Worm (Caenorhabditis elegans) whole organism, L1 larva: ENCODE results near the gene ugt-9.

Experiments
- C16A3.4 ChIP-seq: fragments of 150-350 bp; optimal IDR thresholded peaks from 2 replicates; lab custom pipeline; 2014; ENCODE audit warnings: missing biosample characterization, missing genetic modification characterization
- F16B12.6 ChIP-seq: fragments of 150-350 bp; optimal IDR thresholded peaks from 2 replicates; lab custom pipeline; 2014; ENCODE audit warnings: missing biosample characterization, missing genetic modification characterization
- Y116A8C.19 ChIP-seq: sonication (generic microtip); optimal IDR thresholded peaks from 2 replicates; lab custom pipeline; 2016; ENCODE audit warnings: missing compliant biosample characterization, missing genetic modification characterization, borderline replicate concordance
- alr-1 ChIP-seq: fragments of 200-800 bp; sonication (Bioruptor generic); optimal IDR thresholded peaks from 2 replicates; lab custom pipeline; 2018; ENCODE audit warnings: borderline replicate concordance, mild to moderate bottlenecking, missing genetic modification characterization, missing compliant biosample characterization
- ama-1 ChIP-seq: fragments of 150-350 bp; optimal IDR thresholded peaks from 2 replicates; lab custom pipeline; 2014
- blmp-1 ChIP-seq: fragments of 150-350 bp; optimal IDR thresholded peaks from 2 replicates; lab custom pipeline; 2014; ENCODE audit warnings: missing biosample characterization, missing genetic modification characterization
- ceh-82 ChIP-seq, 3 experiments: fragments of 150-350 bp in 1 of 3; sonication (generic microtip) in 2 of 3; optimal IDR thresholded peaks; 2 replicates each; lab custom pipeline; 2014 to 2017; ENCODE audit warnings: missing biosample characterization in 3 of 3, missing genetic modification characterization in 3 of 3
- ceh-88 ChIP-seq: fragments of 200-800 bp; sonication (Bioruptor generic); IDR thresholded peaks from 2 replicates; pipeline ENCODE4 v1.3.6; 2022; ENCODE audit warnings: missing genetic modification characterization, missing compliant biosample characterization
- ceh-90 ChIP-seq: sonication (generic microtip); optimal IDR thresholded peaks from 2 replicates; lab custom pipeline; 2016; ENCODE audit warnings: missing genetic modification characterization, missing compliant biosample characterization
- efl-1 ChIP-seq, 4 experiments: fragments of 150-350 bp; optimal IDR thresholded peaks in 3 of 4; peaks in 1 of 4; 1 replicate in 1 of 4; 2 replicates in 3 of 4; lab custom pipeline; 2014; ENCODE audit warnings: missing biosample characterization in 2 of 4, missing genetic modification characterization in 2 of 4, missing genetic modification reagents in 2 of 4
- egl-27 ChIP-seq, 2 experiments: fragments of 150-350 bp in 1 of 2; sonication (generic microtip); optimal IDR thresholded peaks; 3 replicates each; lab custom pipeline; 2017 to 2018; ENCODE audit warnings: missing biosample characterization in 2 of 2, missing genetic modification characterization in 2 of 2, missing genetic modification reagents in 2 of 2
- elt-2 ChIP-seq: sonication (generic microtip); optimal IDR thresholded peaks from 2 replicates; lab custom pipeline; 2016; ENCODE audit warnings: missing genetic modification characterization, mild to moderate bottlenecking, inconsistent platforms, missing compliant biosample characterization, missing genetic modification reagents
- fkh-4 ChIP-seq: sonication (generic microtip); optimal IDR thresholded peaks from 2 replicates; lab custom pipeline; 2016; ENCODE audit warnings: missing compliant biosample characterization, missing genetic modification characterization, borderline replicate concordance
- fos-1 ChIP-seq: fragments of 150-350 bp; optimal IDR thresholded peaks from 2 replicates; lab custom pipeline; 2014; ENCODE audit warnings: missing biosample characterization, missing genetic modification characterization
- hlh-17 ChIP-seq: fragments of 200-800 bp; sonication (Bioruptor generic); optimal IDR thresholded peaks from 2 replicates; lab custom pipeline; 2018; ENCODE audit warnings: missing genetic modification characterization, mild to moderate bottlenecking, missing compliant biosample characterization, moderate library complexity, borderline replicate concordance
- hpl-2 ChIP-seq: fragments of 150-350 bp; optimal IDR thresholded peaks from 2 replicates; lab custom pipeline; 2014; ENCODE audit warnings: missing biosample characterization, missing genetic modification reagents, missing genetic modification characterization
- irx-1 ChIP-seq: sonication (generic microtip); optimal IDR thresholded peaks from 2 replicates; lab custom pipeline; 2016; ENCODE audit warnings: missing genetic modification characterization, missing compliant biosample characterization
- jun-1 ChIP-seq: fragments of 150-350 bp; optimal IDR thresholded peaks from 2 replicates; lab custom pipeline; 2014; ENCODE audit warnings: missing biosample characterization, missing genetic modification reagents, missing genetic modification characterization
- lin-15B ChIP-seq: fragments of 150-350 bp; sonication (generic microtip); optimal IDR thresholded peaks from 3 replicates; lab custom pipeline; 2014; ENCODE audit warnings: missing biosample characterization, missing genetic modification characterization
- lin-35 ChIP-seq, 2 experiments: fragments of 150-350 bp; optimal IDR thresholded peaks; 2 replicates each; lab custom pipeline; 2014; ENCODE audit warnings: missing biosample characterization in 2 of 2, missing genetic modification characterization in 2 of 2, missing genetic modification reagents in 2 of 2
- lin-39 ChIP-seq: fragments of 150-350 bp; optimal IDR thresholded peaks from 2 replicates; lab custom pipeline; 2014; ENCODE audit warnings: missing biosample characterization, missing genetic modification reagents, missing genetic modification characterization
- lir-3 ChIP-seq: sonication (generic microtip); optimal IDR thresholded peaks from 2 replicates; lab custom pipeline; 2016; ENCODE audit warnings: mild to moderate bottlenecking, missing genetic modification characterization, moderate library complexity, missing compliant biosample characterization; ENCODE audit not compliant: poor library complexity
- lsy-2 ChIP-seq, 2 experiments: fragments of 150-350 bp; optimal IDR thresholded peaks; 2 replicates each; lab custom pipeline; 2014; ENCODE audit warnings: missing biosample characterization in 2 of 2, missing genetic modification characterization in 2 of 2
- mab-9 ChIP-seq: fragments of 200-800 bp; sonication (Bioruptor generic); IDR thresholded peaks from 2 replicates; pipeline ENCODE4 v1.3.6; 2022; ENCODE audit warnings: missing genetic modification reagents, missing genetic modification characterization, missing compliant biosample characterization
- mef-2 ChIP-seq: fragments of 150-350 bp; optimal IDR thresholded peaks from 2 replicates; lab custom pipeline; 2014; ENCODE audit warnings: missing biosample characterization, missing genetic modification characterization
- mep-1 ChIP-seq: fragments of 150-350 bp; optimal IDR thresholded peaks from 2 replicates; lab custom pipeline; 2014; ENCODE audit warnings: missing biosample characterization, missing genetic modification characterization
- nhr-237 ChIP-seq: fragments of 150-350 bp; optimal IDR thresholded peaks from 2 replicates; lab custom pipeline; 2014; ENCODE audit warnings: missing biosample characterization, missing genetic modification characterization
- nhr-47 ChIP-seq: sonication (generic microtip); optimal IDR thresholded peaks from 2 replicates; lab custom pipeline; 2016; ENCODE audit warnings: mild to moderate bottlenecking, missing genetic modification characterization, moderate library complexity, missing compliant biosample characterization
- nhr-71 ChIP-seq: sonication (generic microtip); optimal IDR thresholded peaks from 2 replicates; lab custom pipeline; 2016; ENCODE audit warnings: mild to moderate bottlenecking, missing genetic modification characterization, moderate library complexity, missing compliant biosample characterization
- nhr-76 ChIP-seq: sonication (generic microtip); optimal IDR thresholded peaks from 2 replicates; lab custom pipeline; 2017; ENCODE audit warnings: missing biosample characterization, missing genetic modification characterization
- nhr-77 ChIP-seq: fragments of 150-350 bp; optimal IDR thresholded peaks from 2 replicates; lab custom pipeline; 2014; ENCODE audit warnings: missing biosample characterization, missing genetic modification characterization
- nhr-84 ChIP-seq: sonication (generic microtip); optimal IDR thresholded peaks from 2 replicates; lab custom pipeline; 2017; ENCODE audit warnings: missing biosample characterization, missing genetic modification characterization
- nhr-85 ChIP-seq: sonication (generic microtip); peaks from one replicate; lab custom pipeline; 2016; ENCODE audit warnings: missing genetic modification characterization, inconsistent platforms, missing compliant biosample characterization
- pag-3 ChIP-seq: sonication (generic microtip); optimal IDR thresholded peaks from 2 replicates; lab custom pipeline; 2017; ENCODE audit warnings: missing genetic modification characterization, mild to moderate bottlenecking, missing compliant biosample characterization, antibody characterized with exemption, borderline replicate concordance; ENCODE audit not compliant: insufficient read depth
- pax-3 ChIP-seq: fragments of 200-800 bp; sonication (Bioruptor generic); optimal IDR thresholded peaks from 2 replicates; lab custom pipeline; 2018; ENCODE audit warnings: mild to moderate bottlenecking, missing genetic modification characterization, moderate library complexity, missing compliant biosample characterization
- pqm-1 ChIP-seq: sonication (generic microtip); optimal IDR thresholded peaks from 3 replicates; lab custom pipeline; 2017; ENCODE audit warnings: missing biosample characterization, missing genetic modification characterization
- rnt-1 ChIP-seq: sonication (generic microtip); optimal IDR thresholded peaks from 2 replicates; lab custom pipeline; 2016; ENCODE audit warnings: mild to moderate bottlenecking, missing genetic modification characterization, moderate library complexity, missing compliant biosample characterization
- skn-1 ChIP-seq: fragments of 150-350 bp; optimal IDR thresholded peaks from 2 replicates; lab custom pipeline; 2014; ENCODE audit warnings: missing biosample characterization, missing genetic modification characterization
- snu-23 ChIP-seq: sonication (generic microtip); optimal IDR thresholded peaks from 2 replicates; lab custom pipeline; 2016; ENCODE audit warnings: missing genetic modification characterization, missing compliant biosample characterization
- sox-4 ChIP-seq: sonication (generic microtip); optimal IDR thresholded peaks from 2 replicates; lab custom pipeline; 2016; ENCODE audit warnings: missing genetic modification characterization, missing compliant biosample characterization
- sptf-1 ChIP-seq: fragments of 150-350 bp; optimal IDR thresholded peaks from 2 replicates; lab custom pipeline; 2014; ENCODE audit warnings: missing biosample characterization, missing genetic modification characterization
- swsn-7 ChIP-seq: sonication (generic microtip); optimal IDR thresholded peaks from 2 replicates; lab custom pipeline; 2016; ENCODE audit warnings: missing genetic modification characterization, missing compliant biosample characterization
- tbx-2 ChIP-seq: sonication (generic microtip); optimal IDR thresholded peaks from 2 replicates; lab custom pipeline; 2016; ENCODE audit warnings: missing genetic modification characterization, missing compliant biosample characterization
- unc-30 ChIP-seq: sonication (generic microtip); optimal IDR thresholded peaks from 2 replicates; lab custom pipeline; 2017; ENCODE audit warnings: missing biosample characterization, missing genetic modification characterization
- unc-62 ChIP-seq: fragments of 150-350 bp; optimal IDR thresholded peaks from 2 replicates; lab custom pipeline; 2014; ENCODE audit warnings: missing biosample characterization, missing genetic modification reagents, missing genetic modification characterization
- vab-15 ChIP-seq: sonication (generic microtip); optimal IDR thresholded peaks from 2 replicates; lab custom pipeline; 2017; ENCODE audit warnings: missing genotype, mild to moderate bottlenecking, missing genetic modification characterization, missing compliant biosample characterization
- zag-1 ChIP-seq: fragments of 150-350 bp; optimal IDR thresholded peaks from 2 replicates; lab custom pipeline; 2014; ENCODE audit warnings: missing biosample characterization, missing genetic modification characterization
- ztf-11 ChIP-seq, 2 experiments: sonication (generic microtip); optimal IDR thresholded peaks; 2 replicates each; lab custom pipeline; 2016 to 2017; ENCODE audit warnings: missing genetic modification characterization in 2 of 2, missing biosample characterization in 1 of 2, missing compliant biosample characterization in 1 of 2
- ztf-4 ChIP-seq: fragments of 150-350 bp; optimal IDR thresholded peaks from 2 replicates; lab custom pipeline; 2014; ENCODE audit warnings: missing biosample characterization, missing genetic modification characterization

ugt-9 gene

DNA sequence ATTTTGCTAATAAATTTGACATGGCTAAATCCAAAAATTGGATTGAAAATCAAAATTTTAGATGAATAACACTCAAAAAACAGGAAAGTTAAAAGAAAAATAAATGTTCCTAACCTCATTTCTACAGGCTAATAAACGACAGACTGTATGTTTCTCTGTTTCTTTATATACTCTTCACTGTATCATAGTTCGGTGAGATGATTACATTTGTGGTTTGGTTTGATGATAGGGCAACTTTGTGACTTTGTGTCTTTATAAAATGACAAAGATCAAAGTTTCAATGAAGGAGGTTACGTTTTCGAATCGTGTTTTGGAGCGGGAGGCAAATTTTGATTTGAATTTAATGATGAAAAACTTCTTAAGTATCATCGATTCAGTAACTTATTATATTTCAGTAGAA, 6.4 kb upstream of the ugt-9 start, which contains the start of gene ugt-12 (continued):
- TF ChIP-seq lin-39 (no peak), lin-35 (GFP tag; optimal IDR thresholded peaks at IDR 0.05; lab: Kevin White, UChicago) (peak in 1 of 2 experiments; percentile 34), snu-23 (GFP tag; lab: Kevin White, UChicago) (peak; percentile 26), nhr-237 (tag; lab: Kevin White, UChicago) (no peak), jun-1 (tag; lab: Kevin White, UChicago) (no peak), hlh-17 (no peak), lir-3 (tag; lab: Kevin White, UChicago) (no peak), unc-62 (GFP tag; lab: Kevin White, UChicago) (no peak), elt-2 (tag; lab: Kevin White, UChicago) (peak; percentile 49), blmp-1 (tag; lab: Kevin White, UChicago) (no peak), ama-1 (lab: Kevin White, UChicago) (no peak), hpl-2 (GFP tag; lab: Kevin White, UChicago) (no peak), egl-27 (tag; optimal IDR thresholded peaks at IDR 0.05; lab: Kevin White, UChicago) (no peak), pqm-1 (tag; lab: Kevin White, UChicago) (no peak), ztf-4 (tag; lab: Kevin White, UChicago) (no peak), zag-1 (no peak), sptf-1 (tag; lab: Kevin White, UChicago) (no peak), nhr-84 (tag; lab: Kevin White, UChicago) (no peak), lin-15B (tag; lab: Kevin White, UChicago) (no peak), ceh-88 (GFP tag; lab: Robert Waterston, UW) (no peak), mep-1 (tag; lab: Kevin White, UChicago) (no peak), mab-9 (GFP tag; lab: Robert Waterston, UW) (no peak), lsy-2 (tag; optimal IDR thresholded peaks at IDR 0.05; lab: Kevin White, UChicago) (no peak), vab-15 (no peak), pax-3 (tag; lab: Kevin White, UChicago) (no peak), nhr-47 (tag; lab: Kevin White, UChicago) (no peak), F16B12.6 (tag; lab: Kevin White, UChicago) (no peak), nhr-85 (tag; lab: Kevin White, UChicago) (peak; percentile 74), alr-1 (tag; lab: Kevin White, UChicago) (no peak), nhr-77 (tag; lab: Kevin White, UChicago) (no peak), nhr-76 (tag; lab: Kevin White, UChicago) (no peak), nhr-71 (tag; lab: Kevin White, UChicago) (peak; percentile 48), ceh-90 (tag; lab: Kevin White, UChicago) (no peak), swsn-7 (tag; lab: Kevin White, UChicago) (no peak), fos-1 (tag; lab: Kevin White, UChicago) (no peak), unc-30 (tag; lab: Kevin White, UChicago) (no peak), pag-3 (tag; lab: Kevin White, UChicago) (no peak), C16A3.4 (tag; lab: Kevin White, UChicago) (no peak), sox-4 (tag; lab: Kevin White, UChicago) (no peak), tbx-2 (tag; lab: Kevin White, UChicago) (no peak), ztf-11 (tag; optimal IDR thresholded peaks at IDR 0.05; lab: Kevin White, UChicago) (no peak), rnt-1 (tag; lab: Kevin White, UChicago) (no peak), skn-1 (tag; lab: Kevin White, UChicago) (no peak), Y116A8C.19 (tag; lab: Kevin White, UChicago) (no peak), ceh-82 (tag; optimal IDR thresholded peaks at IDR 0.05; lab: Kevin White, UChicago) (no peak), fkh-4 (no peak), efl-1 (optimal IDR thresholded peaks at IDR 0.05; lab: Kevin White, UChicago) (no peak), efl-1 (GFP tag; optimal IDR thresholded peaks at IDR 0.05 in 1 of 2; lab: Kevin White, UChicago) (no peak), irx-1 (tag; lab: Kevin White, UChicago) (no peak), mef-2 (no peak)
